Fruit fly (Drosophila melanogaster): ENCODE measurements around the gene CG12105.
A peak's percentile ranks its signal among the peaks of the same experiment; 100 is the strongest.

Gene CG12105

DNA sequence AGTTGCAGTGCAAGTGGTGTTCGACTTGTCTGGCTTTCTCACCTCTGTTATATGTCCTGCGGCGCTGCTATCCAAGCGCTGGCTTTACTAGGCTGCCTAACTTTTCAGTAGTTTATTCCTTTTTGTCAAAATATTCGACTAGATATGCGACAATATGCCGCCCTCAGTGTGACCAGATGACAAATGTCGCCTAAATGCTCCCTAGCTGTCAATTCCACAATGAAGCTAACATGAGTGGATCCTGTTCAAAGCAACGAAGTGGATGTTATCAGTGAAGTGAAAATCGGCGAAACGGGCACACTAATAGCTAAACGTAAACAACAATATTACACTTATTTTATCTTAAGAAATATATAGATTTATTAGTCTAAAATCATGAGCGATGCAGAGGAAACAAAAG is 49.3 kb upstream of the CG12105 start, which contains the start of the genes Srrm234 and CG7974 (continued):
- TF ChIP-seq Chrac-16 (GFP tag; optimal IDR thresholded peaks at IDR 0.05): no peak
- TF ChIP-seq CG2116 (GFP tag; optimal IDR thresholded peaks at IDR 0.05): peak; percentile 18
- no peak for TF ChIP-seq CG15011 (GFP tag; optimal IDR thresholded peaks at IDR 0.05)
- no peak for TF ChIP-seq Dip3 (GFP tag; optimal IDR thresholded peaks at IDR 0.05)
- TF ChIP-seq run (tag; optimal IDR thresholded peaks at IDR 0.05): no peak
- TF ChIP-seq Dref (GFP tag; IDR thresholded peaks at IDR 0.05): no peak
- TF ChIP-seq Taf1 (GFP tag; IDR thresholded peaks at IDR 0.05): no peak
- TF ChIP-seq CG11504 (tag; optimal IDR thresholded peaks at IDR 0.05): no peak
- no peak for TF ChIP-seq CG11398 (GFP tag; optimal IDR thresholded peaks at IDR 0.05)
- no peak for TF ChIP-seq Nf-YA (GFP tag; IDR thresholded peaks at IDR 0.05)
- no peak for TF ChIP-seq CG7556 (GFP tag; optimal IDR thresholded peaks at IDR 0.05)
- no peak for TF ChIP-seq CG5180 (GFP tag; optimal IDR thresholded peaks at IDR 0.05)
- no peak for TF ChIP-seq E2f1 (GFP tag; IDR thresholded peaks at IDR 0.05)
- TF ChIP-seq otp (GFP tag; IDR thresholded peaks at IDR 0.05): no peak
- TF ChIP-seq CG18619 (GFP tag; optimal IDR thresholded peaks at IDR 0.05): no peak
- no peak for TF ChIP-seq CG17385 (GFP tag; optimal IDR thresholded peaks at IDR 0.05)
- no peak for TF ChIP-seq gt (GFP tag; IDR thresholded peaks at IDR 0.05)
- no peak for TF ChIP-seq vnd (GFP tag; IDR thresholded peaks at IDR 0.05; ENCODE audit: partially characterized antibody)
- TF ChIP-seq ac (GFP tag; optimal IDR thresholded peaks at IDR 0.05): no peak
- TF ChIP-seq CG14050 (GFP tag; IDR thresholded peaks at IDR 0.05): no peak
- no peak for TF ChIP-seq dmrt99B (tag; optimal IDR thresholded peaks at IDR 0.05)
- no peak for TF ChIP-seq Fer3 (tag; optimal IDR thresholded peaks at IDR 0.05)
- TF ChIP-seq phol (tag; optimal IDR thresholded peaks at IDR 0.05): peak; percentile 53
- peak; percentile 34; the same call in 1 of the 2 replicates for TF ChIP-seq Scr (GFP tag; IDR thresholded peaks at IDR 0.05; ENCODE audit: partially characterized antibody)
- TF ChIP-seq ATbp (GFP tag; optimal IDR thresholded peaks at IDR 0.05): no peak
- TF ChIP-seq Fer2 (tag; optimal IDR thresholded peaks at IDR 0.05): no peak
- TF ChIP-seq chinmo (GFP tag; IDR thresholded peaks at IDR 0.05; ENCODE audit: partially characterized antibody): 0 out of 4 replicates have a peak, but pooled peaks have one; percentile 5
- TF ChIP-seq Gsc (GFP tag; IDR thresholded peaks at IDR 0.05): no peak
- TF ChIP-seq CG12391 (tag; optimal IDR thresholded peaks at IDR 0.05): no peak
- TF ChIP-seq HmgD (GFP tag; optimal IDR thresholded peaks at IDR 0.05): no peak
- TF ChIP-seq CG9797 (GFP tag; optimal IDR thresholded peaks at IDR 0.05): peak; percentile 93
- no peak for TF ChIP-seq hb (GFP tag; IDR thresholded peaks at IDR 0.05; ENCODE audit: partially characterized antibody)
- no peak for TF ChIP-seq Oaz (GFP tag; IDR thresholded peaks at IDR 0.05)
- TF ChIP-seq cas (GFP tag; IDR thresholded peaks at IDR 0.05): no peak
- no peak for TF ChIP-seq tx (GFP tag; optimal IDR thresholded peaks at IDR 0.05)
- TF ChIP-seq sisA (GFP tag; IDR thresholded peaks at IDR 0.05): no peak
- TF ChIP-seq CG32767 (GFP tag; IDR thresholded peaks at IDR 0.05): no peak
- TF ChIP-seq maf-S (GFP tag; optimal IDR thresholded peaks at IDR 0.05): no peak
- peak; percentile 93 for TF ChIP-seq MBD-R2 (GFP tag; IDR thresholded peaks at IDR 0.05)
- no peak for TF ChIP-seq CHES-1-like (GFP tag; optimal IDR thresholded peaks at IDR 0.05)
- TF ChIP-seq CG17568 (GFP tag; optimal IDR thresholded peaks at IDR 0.05): no peak
- peak; percentile 66 for TF ChIP-seq YL-1 (GFP tag; optimal IDR thresholded peaks at IDR 0.05)
- TF ChIP-seq CG16863 (GFP tag; optimal IDR thresholded peaks at IDR 0.05): no peak
- no peak for TF ChIP-seq CG9876 (GFP tag; optimal IDR thresholded peaks at IDR 0.05)
- peak; percentile 36; the same call in 1 of the 3 replicates for TF ChIP-seq CG34224 (GFP tag; IDR thresholded peaks at IDR 0.05; ENCODE audit: partially characterized antibody)
- TF ChIP-seq sens (GFP tag): peak; percentile 54
- TF ChIP-seq da (GFP tag; optimal IDR thresholded peaks at IDR 0.05): no peak
- TF ChIP-seq CG11456 (GFP tag; IDR thresholded peaks at IDR 0.05): no peak
- TF ChIP-seq gro (GFP tag; optimal IDR thresholded peaks at IDR 0.05): no peak
- TF ChIP-seq MTF-1 (GFP tag; optimal IDR thresholded peaks at IDR 0.05; ENCODE audit: borderline replicate concordance): no peak
- no peak for TF ChIP-seq Optix (GFP tag; IDR thresholded peaks at IDR 0.05)
- no peak for TF ChIP-seq Six4 (GFP tag; optimal IDR thresholded peaks at IDR 0.05)
